Worm (Caenorhabditis elegans): ENCODE results near the gene F09E10.6.

The F09E10.6 gene

DNA sequence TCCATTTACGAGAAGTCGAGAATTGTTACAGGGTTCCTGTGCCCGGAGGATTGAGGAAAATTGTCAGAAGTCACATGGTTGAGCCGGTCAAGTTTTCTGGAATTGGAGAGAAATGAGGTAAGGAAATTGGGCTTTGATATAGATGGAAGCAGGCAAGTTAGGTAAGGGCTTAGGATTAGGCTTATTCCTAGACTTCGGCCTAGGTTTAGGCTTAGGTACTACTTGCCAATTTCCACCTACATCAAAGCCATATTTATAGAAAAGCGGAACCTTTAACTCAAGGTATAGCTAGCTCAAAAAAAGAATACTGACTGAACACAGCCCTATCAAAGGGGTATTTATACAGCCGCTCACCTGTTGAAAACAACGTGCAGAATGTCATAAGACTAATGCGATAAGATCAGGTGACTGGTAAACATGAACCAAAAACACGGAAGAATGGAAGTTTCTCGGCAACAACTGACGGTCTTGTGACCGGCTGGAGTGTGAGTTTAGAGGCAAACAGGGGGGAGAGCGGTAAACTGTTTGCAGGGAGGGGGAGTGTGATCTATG is 7.1 kb upstream of the F09E10.6 start (continued):
- TF ChIP-seq cebp-1 (GFP tag; IDR thresholded peaks at IDR 0.05) = no peak; the same call in 1 of the 2 replicates
- TF ChIP-seq cebp-1 (tag; optimal IDR thresholded peaks at IDR 0.05) = peak; percentile 62
- peak; percentile 64 for TF ChIP-seq Y53G8AR.9 (GFP tag; conservative IDR thresholded peaks at IDR 0.05)
- peak; percentile 56 for TF ChIP-seq F23B12.7 (tag; optimal IDR thresholded peaks at IDR 0.05; ENCODE audit: insufficient read depth)
- no peak for TF ChIP-seq F55B11.4 (tag; optimal IDR thresholded peaks at IDR 0.05; ENCODE audit: borderline replicate concordance, insufficient read depth)
- no peak; the same call in 1 of the 2 replicates for TF ChIP-seq attf-3 (GFP tag; conservative IDR thresholded peaks at IDR 0.05)
- TF ChIP-seq let-607 (tag; optimal IDR thresholded peaks at IDR 0.05) = peak; percentile 8 to 39
- TF ChIP-seq K11D2.4 (GFP tag; IDR thresholded peaks at IDR 0.05) = peak; percentile 79
- no peak for TF ChIP-seq snpc-1.1 (tag; optimal IDR thresholded peaks at IDR 0.05; ENCODE audit: insufficient read depth)
- TF ChIP-seq lin-26 (GFP tag; IDR thresholded peaks at IDR 0.05) = 0 out of 2 replicates have a peak, but pooled peaks have one; percentile 63
- no peak for TF ChIP-seq madf-8 (GFP tag; conservative IDR thresholded peaks at IDR 0.05)
- TF ChIP-seq dpl-1 (GFP tag; optimal IDR thresholded peaks at IDR 0.05) = no peak
- TF ChIP-seq mel-28 (tag; optimal IDR thresholded peaks at IDR 0.05; ENCODE audit: borderline replicate concordance) = no peak
- no peak for TF ChIP-seq rpc-1 (optimal IDR thresholded peaks at IDR 0.05)
- TF ChIP-seq rpc-1 (tag; optimal IDR thresholded peaks at IDR 0.05) = no peak
- peak; percentile 55 for TF ChIP-seq ztf-26 (tag; optimal IDR thresholded peaks at IDR 0.05)
- TF ChIP-seq let-526 (GFP tag; IDR thresholded peaks at IDR 0.05) = peak; percentile 93
- no peak for TF ChIP-seq hlh-26 (GFP tag; conservative IDR thresholded peaks at IDR 0.05)
- TF ChIP-seq K12H6.12 (tag; optimal IDR thresholded peaks at IDR 0.05) = no peak
- no peak for TF ChIP-seq T26A5.8 (tag; optimal IDR thresholded peaks at IDR 0.05)
- TF ChIP-seq F22D6.2 (tag; optimal IDR thresholded peaks at IDR 0.05) = peak; percentile 68
- no peak for TF ChIP-seq bed-1 (GFP tag; IDR thresholded peaks at IDR 0.05)
- no peak for TF ChIP-seq ztf-6 (GFP tag; IDR thresholded peaks at IDR 0.05)
- no peak for TF ChIP-seq sdz-38 (tag; optimal IDR thresholded peaks at IDR 0.05)
- peak; percentile 92 for TF ChIP-seq pha-4 (tag; optimal IDR thresholded peaks at IDR 0.05)
- TF ChIP-seq ztf-3 (GFP tag; optimal IDR thresholded peaks at IDR 0.05) = no peak
- peak; percentile 50; the same call in 1 of the 2 replicates for TF ChIP-seq nfyb-1 (GFP tag; IDR thresholded peaks at IDR 0.05)
- TF ChIP-seq F57C9.4 (tag; optimal IDR thresholded peaks at IDR 0.05) = no peak
- 0 out of 2 replicates have a peak, but pooled peaks have one; percentile 7 for TF ChIP-seq Y67H2A.10 (GFP tag; conservative IDR thresholded peaks at IDR 0.05)
- TF ChIP-seq unc-62 (GFP tag; optimal IDR thresholded peaks at IDR 0.05) = peak; percentile 81
- TF ChIP-seq bed-2 (GFP tag; IDR thresholded peaks at IDR 0.05) = no peak
- TF ChIP-seq somi-1 (GFP tag; optimal IDR thresholded peaks at IDR 0.05) = peak; percentile 89
- peak; percentile 80 for TF ChIP-seq gei-17 (GFP tag; optimal IDR thresholded peaks at IDR 0.05)
- no peak for TF ChIP-seq hlh-12 (tag; optimal IDR thresholded peaks at IDR 0.05)
- TF ChIP-seq madf-3 (GFP tag; IDR thresholded peaks at IDR 0.05) = no peak
- TF ChIP-seq egl-18 (GFP tag; IDR thresholded peaks at IDR 0.05) = no peak
- peak; percentile 10 for TF ChIP-seq ceh-27 (GFP tag; optimal IDR thresholded peaks at IDR 0.05)
- no peak for TF ChIP-seq dpff-1 (tag; optimal IDR thresholded peaks at IDR 0.05)
- peak; percentile 99 for TF ChIP-seq ama-1 (optimal IDR thresholded peaks at IDR 0.05)
- no peak for TF ChIP-seq ama-1 (GFP tag; optimal IDR thresholded peaks at IDR 0.05)
- no peak for TF ChIP-seq ceh-40 (GFP tag; IDR thresholded peaks at IDR 0.05)
- no peak; the same call in 1 of the 2 replicates for TF ChIP-seq rcor-1 (GFP tag; IDR thresholded peaks at IDR 0.05)
- TF ChIP-seq chd-7 (tag; optimal IDR thresholded peaks at IDR 0.05) = peak; percentile 44
- TF ChIP-seq efl-1 (GFP tag; optimal IDR thresholded peaks at IDR 0.05) = no peak
- TF ChIP-seq ekl-4 (GFP tag; IDR thresholded peaks at IDR 0.05) = peak; percentile 77
- TF ChIP-seq tlf-1 (GFP tag; optimal IDR thresholded peaks at IDR 0.05) = peak; percentile 74
- TF ChIP-seq snpc-4 (GFP tag; optimal IDR thresholded peaks at IDR 0.05) = no peak
- peak in 1 of 4 experiments; percentile 16 for TF ChIP-seq snpc-4 (tag; optimal IDR thresholded peaks at IDR 0.05)
- TF ChIP-seq egl-44 (GFP tag; IDR thresholded peaks at IDR 0.05) = peak; percentile 62; the same call in 1 of the 2 replicates

All from whole organism, young adult.